Worm (Caenorhabditis elegans): ENCODE measurements around the gene pgp-7.

The pgp-7 gene

DNA sequence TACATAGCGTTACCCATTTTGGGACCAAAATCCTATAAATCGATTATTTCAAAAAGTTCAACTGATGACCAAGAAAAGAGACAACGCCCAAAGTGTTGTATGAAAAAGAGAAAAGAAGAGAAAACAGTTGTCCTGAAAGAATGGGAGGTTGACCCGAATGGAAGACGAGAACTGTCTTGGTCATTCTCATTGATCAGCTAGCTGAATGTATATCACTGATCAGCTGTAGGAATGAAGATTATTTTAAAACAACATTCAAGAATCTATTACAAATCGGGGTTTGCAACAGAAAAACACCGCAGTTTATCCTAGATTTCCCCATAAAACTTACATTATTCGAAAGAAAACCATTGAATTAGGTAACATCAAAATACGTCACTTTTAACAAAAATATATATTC, 20.4 kb upstream of the pgp-7 start, which contains the start of gene F47B10.5:
F47B10.5 (minus strand) TSS at position 101 of the 400 bp plus-strand sequence.
- no peak for TF ChIP-seq unc-62 (GFP tag; optimal IDR thresholded peaks at IDR 0.05)

ce11 chrX:10888201-10888600, 18.2 kb upstream of the pgp-7 start, which contains the start of gene F47B10.6:
F47B10.6 (plus strand) TSS chrX:10888501.
- TF ChIP-seq unc-62 (GFP tag; optimal IDR thresholded peaks at IDR 0.05) = no peak

ce11 chrX:10885872-10886271, 15.8 kb upstream of the pgp-7 start, which contains the start of gene T21E8.5:
T21E8.5 (plus strand) TSS chrX:10886172.
- TF ChIP-seq unc-62 (GFP tag; optimal IDR thresholded peaks at IDR 0.05) = no peak

ce11 chrX:10883203-10883602, 13.2 kb upstream of the pgp-7 start, which contains the start of gene T21E8.7:
T21E8.7 (plus strand) TSS chrX:10883503.
- no peak for TF ChIP-seq unc-62 (GFP tag; optimal IDR thresholded peaks at IDR 0.05)

ce11 chrX:10881984-10882383, 11.9 kb upstream of the pgp-7 start, which contains the start of gene T21E8.6:
T21E8.6 (plus strand) TSS chrX:10882284.
- no peak for TF ChIP-seq unc-62 (GFP tag; optimal IDR thresholded peaks at IDR 0.05)

- TF ChIP-seq unc-62 (GFP tag; optimal IDR thresholded peaks at IDR 0.05) = no peak
These were observed 10.5 kb upstream of the pgp-7 start, which contains the start of gene T21E8.4 for ce11 chrX:10880509-10880908. T21E8.4 (plus strand) TSS chrX:10880809.

- TF ChIP-seq unc-62 (GFP tag; optimal IDR thresholded peaks at IDR 0.05) = no peak
These were observed 7.2 kb upstream of the pgp-7 start, which contains the start of gene pgp-6 for ce11 chrX:10877138-10877743. pgp-6 (minus strand) TSS chrX:10877425.

ce11 chrX:10864322-10864721, 5.7 kb downstream of the pgp-7 start, which contains the start of gene pgp-8:
pgp-8 (minus strand) TSS chrX:10864422.
- no peak for TF ChIP-seq unc-62 (GFP tag; optimal IDR thresholded peaks at IDR 0.05)

ce11 chrX:10862582-10862981, 7.5 kb downstream of the pgp-7 start:
- no peak for TF ChIP-seq unc-62 (GFP tag; optimal IDR thresholded peaks at IDR 0.05)

- TF ChIP-seq unc-62 (GFP tag; optimal IDR thresholded peaks at IDR 0.05) = no peak
These were observed 8.4 kb downstream of the pgp-7 start for ce11 chrX:10861673-10862072.

DNA sequence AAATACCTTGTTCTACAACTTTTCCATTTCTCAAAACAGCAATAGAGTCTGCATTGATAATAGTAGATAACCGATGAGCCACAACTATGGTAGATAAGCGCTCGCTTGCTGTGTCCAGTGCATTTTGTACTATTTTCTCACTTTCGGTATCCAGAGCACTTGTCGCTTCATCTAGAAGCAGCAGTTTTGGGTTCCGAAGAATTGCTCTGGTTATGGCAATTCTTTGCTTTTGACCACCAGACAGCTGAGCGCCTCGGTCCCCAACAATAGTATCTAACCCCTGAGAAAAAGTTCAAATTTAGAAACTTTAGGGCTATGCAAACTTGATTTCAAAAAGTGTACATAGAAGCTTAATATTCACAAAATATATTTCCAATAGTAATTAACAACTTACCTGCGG, 10.4 kb downstream of the pgp-7 start:
- TF ChIP-seq unc-62 (GFP tag; optimal IDR thresholded peaks at IDR 0.05) = no peak

ce11 chrX:10859211-10859610, 10.8 kb downstream of the pgp-7 start, which contains the start of gene pgp-5:
pgp-5 (minus strand) TSS chrX:10859297.
- no peak for TF ChIP-seq unc-62 (GFP tag; optimal IDR thresholded peaks at IDR 0.05)

- no peak for TF ChIP-seq unc-62 (GFP tag; optimal IDR thresholded peaks at IDR 0.05)
These were observed 16.8 kb downstream of the pgp-7 start for ce11 chrX:10853271-10853670.

DNA sequence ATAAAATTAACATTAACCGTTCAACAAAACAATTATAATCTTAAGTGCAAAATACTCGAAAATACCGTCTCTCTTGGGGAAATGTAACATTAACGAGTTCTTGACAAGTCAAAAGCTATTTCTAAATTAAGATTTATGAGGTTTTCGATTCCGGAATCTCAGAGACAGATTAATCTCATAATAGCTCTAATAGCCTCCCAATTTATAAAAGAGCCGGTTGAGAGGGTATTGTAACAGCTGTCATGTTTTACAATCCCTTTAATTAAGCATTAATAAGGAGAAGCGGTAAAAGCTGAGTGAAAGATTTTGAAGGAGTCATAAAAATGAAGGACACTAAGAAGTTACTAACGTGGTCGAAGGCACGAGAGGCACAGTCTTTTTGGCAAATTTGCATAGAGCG, 18.3 kb downstream of the pgp-7 start:
- TF ChIP-seq unc-62 (GFP tag; optimal IDR thresholded peaks at IDR 0.05) = no peak

ce11 chrX:10851202-10851601, 18.8 kb downstream of the pgp-7 start:
- no peak for TF ChIP-seq unc-62 (GFP tag; optimal IDR thresholded peaks at IDR 0.05)

DNA sequence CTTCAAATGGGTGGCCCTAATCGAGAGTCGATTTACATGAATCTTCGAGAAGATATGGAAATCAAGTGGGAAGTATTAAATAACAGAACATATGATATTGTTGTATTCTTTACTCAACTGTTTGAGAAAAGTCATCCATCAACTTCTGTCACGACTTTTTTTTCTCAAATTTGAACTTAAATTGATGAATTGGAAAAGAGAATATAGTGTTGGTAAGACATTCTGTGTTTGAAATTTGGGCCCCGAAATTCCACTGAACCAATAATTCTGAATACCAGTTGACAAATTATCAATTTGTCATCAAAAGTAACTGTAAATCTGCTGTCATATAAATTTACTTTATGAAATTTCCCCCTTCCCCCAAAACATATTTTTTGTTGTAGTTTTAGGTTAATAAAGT, 23.1 kb downstream of the pgp-7 start:
- no peak for TF ChIP-seq unc-62 (GFP tag; optimal IDR thresholded peaks at IDR 0.05)

ce11 chrX:10844602-10845354, 25.3 kb downstream of the pgp-7 start, which contains the start of gene C05A9.2:
C05A9.2 (minus strand) TSS chrX:10844674.
- no peak for TF ChIP-seq unc-62 (GFP tag; optimal IDR thresholded peaks at IDR 0.05)
